Worm (Caenorhabditis elegans) whole organism, L3 larva: ENCODE measurements around the gene C38C6.3.

Experiments used
- aly-2 ChIP-seq: fragments of 150-350 bp; optimal IDR thresholded peaks from 2 replicates; lab custom pipeline; 2014; ENCODE audit warnings: missing biosample characterization, missing genetic modification characterization
- egl-27 ChIP-seq: sonication (generic microtip); optimal IDR thresholded peaks from 4 replicates; lab custom pipeline; 2017; ENCODE audit warnings: missing biosample characterization, missing genetic modification reagents, missing genetic modification characterization
- fkh-10 ChIP-seq: sonication (generic microtip); optimal IDR thresholded peaks from 2 replicates; lab custom pipeline; 2017; ENCODE audit warnings: missing biosample characterization, missing genetic modification reagents, missing genetic modification characterization
- pqm-1 ChIP-seq: fragments of 150-350 bp; optimal IDR thresholded peaks from 2 replicates; lab custom pipeline; 2017; ENCODE audit warnings: missing biosample characterization, missing genetic modification characterization, inconsistent platforms

DNA sequence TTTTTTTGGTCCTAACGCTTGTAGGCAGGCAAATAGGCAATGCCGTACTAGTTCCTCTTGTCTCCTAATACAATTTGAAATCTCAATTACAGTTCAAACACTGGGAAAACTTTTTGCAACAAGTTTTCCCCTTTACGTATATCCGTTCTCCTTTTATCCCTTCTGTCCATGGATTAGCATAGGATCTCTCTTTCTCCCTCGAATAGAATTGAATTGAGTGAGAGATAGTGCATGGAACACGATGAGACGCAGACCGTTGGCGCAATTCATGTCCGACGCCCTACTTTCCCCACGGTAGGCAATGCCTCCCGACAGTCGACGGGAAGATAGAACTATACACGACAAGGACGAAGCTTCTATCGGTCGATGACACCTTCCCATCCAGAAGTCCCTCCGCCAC, 45.2 kb downstream of the C38C6.3 start, which contains the start of gene hhat-1:
- TF ChIP-seq fkh-10 (GFP tag; lab: Kevin White, UChicago): no peak
- no peak for TF ChIP-seq egl-27 (tag; lab: Kevin White, UChicago)
- no peak for TF ChIP-seq aly-2 (tag; lab: Kevin White, UChicago)
- no peak for TF ChIP-seq pqm-1 (tag; lab: Kevin White, UChicago)
